Worm (Caenorhabditis elegans): ENCODE measurements around the gene T09F5.2.

ce11 chrV:15113992-15114391 is 36.8 kb upstream of the T09F5.2 start, which contains the start of gene T01G5.6:
- TF ChIP-seq him-1 (tag; optimal IDR thresholded peaks at IDR 0.05), result no peak
- no peak for TF ChIP-seq dao-5 (tag; optimal IDR thresholded peaks at IDR 0.05)
